Fruit fly (Drosophila melanogaster) whole organism, pupa: ENCODE measurements around the gene CG7550.

Experiments used
- CG13204 ChIP-seq: fragments of 200-800 bp; sonication (Bioruptor generic); optimal IDR thresholded peaks from 2 replicates; lab custom pipeline; 2018; ENCODE audit warnings: missing biosample characterization, mild to moderate bottlenecking, missing genetic modification characterization, moderate library complexity
- CG15710 ChIP-seq: fragments of 200-800 bp; sonication (Bioruptor generic); optimal IDR thresholded peaks from 2 replicates; lab custom pipeline; 2018; ENCODE audit warnings: missing biosample characterization, mild to moderate bottlenecking, missing genetic modification characterization, moderate library complexity
- CG32121 ChIP-seq: fragments of 200-800 bp; sonication (Bioruptor generic); IDR thresholded peaks from 2 replicates; pipeline ENCODE4 v1.3.6; 2022; ENCODE audit warnings: missing biosample characterization, missing genetic modification characterization
- Pif1B ChIP-seq: fragments of 200-800 bp; sonication (Bioruptor generic); optimal IDR thresholded peaks from 3 replicates; lab custom pipeline; 2016; ENCODE audit warnings: missing biosample characterization, missing genetic modification characterization
- Snoo ChIP-seq: fragments of 200-800 bp; sonication (Bioruptor generic); optimal IDR thresholded peaks from 3 replicates; lab custom pipeline; 2017; ENCODE audit warnings: missing biosample characterization, mild to moderate bottlenecking, missing genetic modification characterization, inconsistent platforms
- fd96Ca ChIP-seq: fragments of 200-800 bp; sonication (Bioruptor generic); IDR thresholded peaks from 3 replicates; pipeline ENCODE4 v1.3.6; 2022; ENCODE audit warnings: missing biosample characterization, missing genetic modification characterization

dm6 chr3L:8150812-8151211, 26.5 kb upstream of the CG7550 start:
- TF ChIP-seq Pif1B (GFP tag; lab: Kevin White, UChicago) (no peak), Snoo (tag; lab: Kevin White, UChicago) (no peak), CG15710 (tag; lab: Kevin White, UChicago) (no peak), fd96Ca (GFP tag; lab: Robert Waterston, UW) (no peak), CG32121 (GFP tag; lab: Robert Waterston, UW) (no peak), CG13204 (GFP tag; lab: Kevin White, UChicago) (no peak)
